Worm (Caenorhabditis elegans): ENCODE results near the gene F18E9.1.

The F18E9.1 gene

DNA sequence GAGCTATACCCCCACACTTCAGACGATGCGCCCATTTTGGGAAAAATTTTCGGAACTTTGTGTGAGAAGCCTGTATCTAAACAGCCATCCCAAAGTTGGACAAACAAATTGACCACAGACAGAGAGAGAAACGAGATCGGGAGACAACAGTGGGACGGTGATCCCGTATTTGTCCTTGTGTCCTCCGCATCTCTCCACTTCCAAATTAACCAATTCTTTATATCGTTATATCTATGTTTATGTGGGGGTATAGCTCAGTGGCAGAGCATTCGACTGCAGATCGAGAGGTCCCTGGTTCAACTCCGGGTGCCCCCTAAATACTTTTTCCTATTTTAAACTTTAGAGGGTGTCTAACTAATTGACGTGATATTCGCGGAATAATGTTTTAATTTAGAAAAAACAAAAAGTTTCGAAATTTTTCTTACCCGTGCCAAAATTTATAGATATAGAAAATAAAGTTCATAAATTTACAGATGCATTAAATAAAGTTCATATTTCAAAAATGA is 37.4 kb downstream of the F18E9.1 start (continued):
- TF ChIP-seq che-1 (tag; optimal IDR thresholded peaks at IDR 0.05): peak; percentile 1
- TF ChIP-seq ceh-19 (GFP tag; optimal IDR thresholded peaks at IDR 0.05): peak; percentile 69
- TF ChIP-seq sdc-2 (tag; optimal IDR thresholded peaks at IDR 0.05): no peak
- no peak for TF ChIP-seq ztf-16 (tag; optimal IDR thresholded peaks at IDR 0.05)
- peak; percentile 23; the same call in 1 of the 2 replicates for TF ChIP-seq ceh-45 (GFP tag; IDR thresholded peaks at IDR 0.05)
- TF ChIP-seq sox-4 (tag; optimal IDR thresholded peaks at IDR 0.05): peak; percentile 56
- TF ChIP-seq C38D4.7 (GFP tag; optimal IDR thresholded peaks at IDR 0.05): peak; percentile 68
- peak; percentile 9 for TF ChIP-seq eyg-1 (tag; optimal IDR thresholded peaks at IDR 0.05)

ce11 chrX:8640654-8641053 is 39.3 kb downstream of the F18E9.1 start:
- TF ChIP-seq C08G9.2 (tag; optimal IDR thresholded peaks at IDR 0.05): no peak
- TF ChIP-seq hlh-6 (tag; optimal IDR thresholded peaks at IDR 0.05): no peak
- no peak for TF ChIP-seq sdc-2 (tag; optimal IDR thresholded peaks at IDR 0.05)
- no peak for TF ChIP-seq unc-55 (GFP tag; optimal IDR thresholded peaks at IDR 0.05)
- no peak for TF ChIP-seq ceh-34 (tag; optimal IDR thresholded peaks at IDR 0.05)
- no peak for TF ChIP-seq pha-4 (tag; optimal IDR thresholded peaks at IDR 0.05)
- no peak for TF ChIP-seq ceh-2 (tag; optimal IDR thresholded peaks at IDR 0.05)
- no peak for TF ChIP-seq K09A11.1 (tag; optimal IDR thresholded peaks at IDR 0.05; ENCODE audit: insufficient read depth)
- no peak for TF ChIP-seq npax-4 (tag; optimal IDR thresholded peaks at IDR 0.05)
- no peak for TF ChIP-seq hlh-13 (GFP tag; optimal IDR thresholded peaks at IDR 0.05)
- TF ChIP-seq ceh-30 (tag; optimal IDR thresholded peaks at IDR 0.05): no peak
- TF ChIP-seq ref-2 (tag; optimal IDR thresholded peaks at IDR 0.05): no peak
- TF ChIP-seq lin-11 (tag; optimal IDR thresholded peaks at IDR 0.05): no peak
- no peak for TF ChIP-seq pha-2 (tag; optimal IDR thresholded peaks at IDR 0.05)
- no peak for TF ChIP-seq che-1 (tag; optimal IDR thresholded peaks at IDR 0.05)
- TF ChIP-seq hlh-30 (tag; optimal IDR thresholded peaks at IDR 0.05; ENCODE audit: insufficient read depth): no peak
- TF ChIP-seq fkh-6 (tag; optimal IDR thresholded peaks at IDR 0.05): no peak
- no peak for TF ChIP-seq lim-6 (tag; optimal IDR thresholded peaks at IDR 0.05)

DNA sequence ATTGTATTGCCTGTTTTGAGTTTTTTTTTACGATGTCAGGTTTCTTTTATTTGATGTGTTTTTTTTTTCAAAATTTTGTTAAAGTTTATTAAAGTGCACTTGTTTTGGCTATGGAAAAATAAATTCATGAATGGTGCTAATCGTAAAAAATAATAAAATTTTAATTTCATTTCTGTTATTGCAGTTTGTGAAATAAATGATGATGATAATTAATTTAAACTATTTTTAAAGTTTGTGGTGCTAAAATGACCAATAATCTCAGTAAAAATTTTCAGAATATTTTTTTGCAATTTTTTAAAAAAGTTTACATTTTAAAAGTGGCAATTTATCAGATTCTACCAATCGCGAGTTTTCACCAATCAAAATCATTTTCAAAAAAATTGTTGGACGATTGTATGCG is 42.5 kb downstream of the F18E9.1 start, which contains the start of gene stg-2:
Gene stg-2, minus strand, starts transcription at position 101 of the 400 bp plus-strand sequence.
- TF ChIP-seq fkh-10 (GFP tag; optimal IDR thresholded peaks at IDR 0.05): no peak

DNA sequence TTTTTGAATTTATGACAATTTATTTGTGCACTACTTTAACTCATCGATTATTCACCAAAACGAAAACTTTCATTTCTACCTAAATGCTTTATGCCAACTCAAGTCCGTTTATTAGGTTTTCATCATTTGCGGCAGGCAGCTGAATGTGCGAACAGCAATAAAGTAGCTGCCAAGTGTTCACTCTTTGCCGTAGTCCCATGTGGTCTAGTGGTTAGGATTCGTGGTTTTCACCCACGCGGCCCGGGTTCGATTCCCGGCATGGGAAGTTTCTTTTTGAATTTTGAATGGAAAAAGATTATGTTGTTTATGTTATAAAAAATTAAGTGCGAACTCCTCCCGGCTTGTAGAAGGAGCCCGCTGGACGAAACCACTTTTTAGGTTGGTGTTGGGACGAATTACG is 45.0 kb downstream of the F18E9.1 start:
- TF ChIP-seq ref-2 (tag; optimal IDR thresholded peaks at IDR 0.05) (no peak), ceh-2 (tag; optimal IDR thresholded peaks at IDR 0.05) (peak; percentile 34), nfya-1 (tag; optimal IDR thresholded peaks at IDR 0.05) (no peak), pha-4 (tag; optimal IDR thresholded peaks at IDR 0.05) (no peak), lim-6 (tag; optimal IDR thresholded peaks at IDR 0.05) (no peak), unc-42 (tag; optimal IDR thresholded peaks at IDR 0.05) (peak; percentile 30), sdc-2 (tag; optimal IDR thresholded peaks at IDR 0.05) (peak; percentile 76), sox-2 (GFP tag; IDR thresholded peaks at IDR 0.05) (peak; percentile 66), ceh-6 (GFP tag; optimal IDR thresholded peaks at IDR 0.05) (peak; percentile 78), rnt-1 (tag; optimal IDR thresholded peaks at IDR 0.05) (peak; percentile 21), gmeb-2 (tag; optimal IDR thresholded peaks at IDR 0.05) (peak; percentile 53), zip-5 (tag; optimal IDR thresholded peaks at IDR 0.05) (peak; percentile 45), ztf-16 (tag; optimal IDR thresholded peaks at IDR 0.05) (peak; percentile 66), che-1 (tag; optimal IDR thresholded peaks at IDR 0.05) (peak; percentile 66), elt-2 (tag; optimal IDR thresholded peaks at IDR 0.05) (peak; percentile 78), nhr-232 (tag; optimal IDR thresholded peaks at IDR 0.05) (peak; percentile 68), fkh-6 (tag; optimal IDR thresholded peaks at IDR 0.05) (peak; percentile 13), F13H6.1 (tag; optimal IDR thresholded peaks at IDR 0.05) (peak; percentile 3), elt-4 (tag; optimal IDR thresholded peaks at IDR 0.05) (no peak), unc-55 (GFP tag; optimal IDR thresholded peaks at IDR 0.05) (no peak), pha-2 (tag; optimal IDR thresholded peaks at IDR 0.05) (peak; percentile 68), tbx-7 (tag; optimal IDR thresholded peaks at IDR 0.05) (no peak), ceh-31 (tag; optimal IDR thresholded peaks at IDR 0.05) (no peak), hlh-15 (tag; optimal IDR thresholded peaks at IDR 0.05) (no peak), tbx-2 (tag; optimal IDR thresholded peaks at IDR 0.05) (peak; percentile 54), odd-2 (tag; optimal IDR thresholded peaks at IDR 0.05) (no peak), ttx-3 (tag; optimal IDR thresholded peaks at IDR 0.05) (peak; percentile 69), C08G9.2 (tag; optimal IDR thresholded peaks at IDR 0.05) (peak; percentile 66), madf-2 (tag; optimal IDR thresholded peaks at IDR 0.05) (peak; percentile 24), dmd-4 (tag; optimal IDR thresholded peaks at IDR 0.05; ENCODE audit: borderline replicate concordance) (no peak), ceh-30 (tag; optimal IDR thresholded peaks at IDR 0.05) (no peak), hlh-13 (GFP tag; optimal IDR thresholded peaks at IDR 0.05) (peak; percentile 5), pag-3 (tag; optimal IDR thresholded peaks at IDR 0.05; ENCODE audit: borderline replicate concordance) (no peak)

All from whole organism, late embryonic.